Fruit fly (Drosophila melanogaster): ENCODE results near the gene mRpL28.

mRpL28 gene

DNA sequence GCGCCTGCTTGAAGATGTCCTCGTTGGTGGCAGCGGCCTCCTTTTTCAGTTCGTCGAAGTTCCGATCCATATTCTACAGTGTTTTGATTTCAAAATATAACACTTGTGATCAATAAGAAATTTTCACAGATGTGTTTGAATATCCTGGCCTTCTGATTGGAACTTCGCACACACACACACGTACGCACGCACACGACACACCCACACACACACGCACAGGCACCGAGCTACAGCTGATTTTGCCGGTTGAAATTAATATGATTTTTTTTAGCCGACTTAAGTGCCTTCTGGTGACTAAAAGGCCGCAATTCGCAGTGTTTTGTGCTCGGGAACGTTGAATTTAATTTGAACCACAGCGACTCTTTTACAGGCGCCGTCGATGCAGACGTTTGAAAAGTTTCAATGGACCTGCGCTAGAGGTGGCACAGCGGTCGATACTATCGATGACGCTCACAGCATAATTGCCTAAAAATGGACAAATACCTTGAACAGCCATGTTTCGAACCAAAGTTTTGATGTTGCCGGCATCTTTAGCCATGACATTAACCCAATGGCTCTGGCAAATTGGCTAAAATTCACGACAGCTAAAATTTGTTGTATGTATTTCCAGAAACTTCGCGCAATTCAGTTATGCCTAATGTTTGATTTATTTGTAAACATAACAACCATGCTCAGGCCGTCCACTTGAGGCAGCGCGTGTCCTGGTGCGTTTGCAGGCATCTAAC is 35.7 kb downstream of the mRpL28 start, which contains the start of gene Rtnl1:
TSS of gene Rtnl1 (minus strand) at position 415 of the 725 bp plus-strand sequence.
- TF ChIP-seq lz (GFP tag; optimal IDR thresholded peaks at IDR 0.05): peak; percentile 35
- TF ChIP-seq CG9139 (GFP tag; optimal IDR thresholded peaks at IDR 0.05): no peak
- no peak for TF ChIP-seq OdsH (GFP tag; optimal IDR thresholded peaks at IDR 0.05)
- TF ChIP-seq CG10631 (GFP tag; optimal IDR thresholded peaks at IDR 0.05): no peak
- no peak for TF ChIP-seq CG7368 (GFP tag; optimal IDR thresholded peaks at IDR 0.05)
- no peak for TF ChIP-seq CG32006 (GFP tag; optimal IDR thresholded peaks at IDR 0.05)
- peak; percentile 30 for TF ChIP-seq vri (GFP tag; optimal IDR thresholded peaks at IDR 0.05)
- TF ChIP-seq Hr38 (GFP tag; optimal IDR thresholded peaks at IDR 0.05): no peak
- no peak for TF ChIP-seq net (GFP tag; optimal IDR thresholded peaks at IDR 0.05)
- TF ChIP-seq Sox14 (GFP tag; optimal IDR thresholded peaks at IDR 0.05): peak; percentile 23
- no peak for TF ChIP-seq Smox (GFP tag; optimal IDR thresholded peaks at IDR 0.05)
- no peak for TF ChIP-seq fkh (GFP tag; optimal IDR thresholded peaks at IDR 0.05)
- no peak for TF ChIP-seq achi (GFP tag; optimal IDR thresholded peaks at IDR 0.05)
- TF ChIP-seq Met (GFP tag; optimal IDR thresholded peaks at IDR 0.05): no peak
- peak; percentile 54 for TF ChIP-seq esn (GFP tag; optimal IDR thresholded peaks at IDR 0.05)
- peak; percentile 1 for TF ChIP-seq CG16779 (tag; optimal IDR thresholded peaks at IDR 0.05)
- peak; percentile 54 for TF ChIP-seq CG6854 (GFP tag; optimal IDR thresholded peaks at IDR 0.05)
- no peak for TF ChIP-seq Ets21C (GFP tag; optimal IDR thresholded peaks at IDR 0.05)
- TF ChIP-seq Blimp-1 (GFP tag; optimal IDR thresholded peaks at IDR 0.05): no peak
- TF ChIP-seq CG8119 (GFP tag; IDR thresholded peaks at IDR 0.05): no peak
- TF ChIP-seq CG10669 (GFP tag; optimal IDR thresholded peaks at IDR 0.05): no peak
- TF ChIP-seq acj6 (GFP tag; optimal IDR thresholded peaks at IDR 0.05): no peak
- peak; percentile 2 for TF ChIP-seq CG1621 (tag; optimal IDR thresholded peaks at IDR 0.05)
- TF ChIP-seq CG34406 (GFP tag; optimal IDR thresholded peaks at IDR 0.05): no peak
- TF ChIP-seq CG8632 (GFP tag; optimal IDR thresholded peaks at IDR 0.05): no peak
- no peak for TF ChIP-seq CG6792 (GFP tag; optimal IDR thresholded peaks at IDR 0.05)
- no peak for TF ChIP-seq Gug (GFP tag; IDR thresholded peaks at IDR 0.05)
- no peak for TF ChIP-seq CG31627 (GFP tag; optimal IDR thresholded peaks at IDR 0.05)
- TF ChIP-seq CG3032 (tag; optimal IDR thresholded peaks at IDR 0.05): peak; percentile 17
- no peak for TF ChIP-seq Eip93F (GFP tag; optimal IDR thresholded peaks at IDR 0.05)
- TF ChIP-seq Eip78C (GFP tag): peak; percentile 79
- TF ChIP-seq ss (GFP tag; optimal IDR thresholded peaks at IDR 0.05): peak in 1 of 2 experiments; percentile 42
- TF ChIP-seq Lpt (GFP tag; optimal IDR thresholded peaks at IDR 0.05): no peak
- no peak for TF ChIP-seq CG8319 (GFP tag; optimal IDR thresholded peaks at IDR 0.05)
- TF ChIP-seq Ets96B (tag; optimal IDR thresholded peaks at IDR 0.05): no peak
- no peak for TF ChIP-seq CG6808 (GFP tag; optimal IDR thresholded peaks at IDR 0.05)
- no peak for TF ChIP-seq spab (GFP tag; optimal IDR thresholded peaks at IDR 0.05)
- peak; percentile 12 for TF ChIP-seq topi (GFP tag; optimal IDR thresholded peaks at IDR 0.05)
- no peak for TF ChIP-seq cyc (GFP tag; optimal IDR thresholded peaks at IDR 0.05)
- TF ChIP-seq eg (GFP tag; IDR thresholded peaks at IDR 0.05): no peak
- TF ChIP-seq Sox102F (GFP tag; optimal IDR thresholded peaks at IDR 0.05): no peak
- TF ChIP-seq Hr4 (GFP tag; optimal IDR thresholded peaks at IDR 0.05): no peak
- peak; percentile 21 for TF ChIP-seq CG3919 (GFP tag; optimal IDR thresholded peaks at IDR 0.05)
- TF ChIP-seq CG6276 (GFP tag; optimal IDR thresholded peaks at IDR 0.05): no peak
- TF ChIP-seq dsx (GFP tag; optimal IDR thresholded peaks at IDR 0.05; ENCODE audit: poor library complexity, severe bottlenecking): peak; percentile 4
- TF ChIP-seq CG15336 (GFP tag; IDR thresholded peaks at IDR 0.05): 0 out of 2 replicates have a peak, but pooled peaks have one; percentile 14
- no peak for TF ChIP-seq CG11762 (GFP tag; optimal IDR thresholded peaks at IDR 0.05; ENCODE audit: insufficient read depth)
- no peak for TF ChIP-seq CG11902 (GFP tag; optimal IDR thresholded peaks at IDR 0.05)
- no peak for TF ChIP-seq dac (GFP tag; optimal IDR thresholded peaks at IDR 0.05)
